Worm (Caenorhabditis elegans) whole organism, L4 larva: ENCODE results near the gene F15E6.10.

Experiments
- F37D6.2 ChIP-seq: sonication (generic microtip); optimal IDR thresholded peaks from 2 replicates; lab custom pipeline; 2016; ENCODE audit warnings: mild to moderate bottlenecking, missing genetic modification characterization, missing compliant biosample characterization
- F44E2.7 ChIP-seq: fragments of 200-800 bp; sonication (Bioruptor generic); IDR thresholded peaks from 2 replicates; pipeline ENCODE4 v2.1.2; 2022; ENCODE audit warnings: missing genetic modification characterization, missing compliant biosample characterization
- T26A8.4 ChIP-seq: fragments of 200-800 bp; sonication (Bioruptor generic); IDR thresholded peaks from 2 replicates; pipeline ENCODE4 v1.3.6; 2022; ENCODE audit warnings: missing genetic modification characterization, missing compliant biosample characterization
- Y105C5A.15 ChIP-seq: fragments of 200-800 bp; sonication (Bioruptor generic); IDR thresholded peaks from 2 replicates; pipeline ENCODE4 v1.3.6; 2022; ENCODE audit warnings: missing genetic modification characterization, missing compliant biosample characterization
- Y48G9A.11 ChIP-seq: fragments of 200-800 bp; sonication (Bioruptor generic); IDR thresholded peaks from 2 replicates; pipeline ENCODE4 v1.3.6; 2022; ENCODE audit warnings: missing genetic modification reagents, missing genetic modification characterization, missing compliant biosample characterization
- ZK337.2 ChIP-seq: fragments of 200-800 bp; sonication (Bioruptor generic); IDR thresholded peaks from 2 replicates; pipeline ENCODE4 v1.3.6; 2022; ENCODE audit warnings: missing genetic modification reagents, missing genetic modification characterization, missing compliant biosample characterization
- aha-1 ChIP-seq: fragments of 150-350 bp; peaks from one replicate; lab custom pipeline; 2014; ENCODE audit warnings: missing biosample characterization, missing genetic modification characterization
- ceh-28 ChIP-seq: fragments of 150-350 bp; optimal IDR thresholded peaks from 2 replicates; lab custom pipeline; 2014; ENCODE audit warnings: missing biosample characterization, missing genetic modification reagents, missing genetic modification characterization
- ceh-32 ChIP-seq: sonication (generic microtip); optimal IDR thresholded peaks from 2 replicates; lab custom pipeline; 2016; ENCODE audit warnings: mild to moderate bottlenecking, missing genetic modification characterization, missing compliant biosample characterization; ENCODE audit not compliant: poor library complexity
- ceh-62 ChIP-seq: sonication (generic microtip); optimal IDR thresholded peaks from 2 replicates; lab custom pipeline; 2017; ENCODE audit warnings: missing biosample characterization, missing genetic modification characterization
- ceh-82 ChIP-seq: sonication (generic microtip); optimal IDR thresholded peaks from 2 replicates; lab custom pipeline; 2017; ENCODE audit warnings: missing biosample characterization, missing genetic modification characterization
- cey-2 ChIP-seq: sonication (generic microtip); optimal IDR thresholded peaks from 3 replicates; lab custom pipeline; 2017; ENCODE audit warnings: missing genetic modification characterization, mild to moderate bottlenecking, missing compliant biosample characterization, antibody characterized with exemption, borderline replicate concordance; ENCODE audit not compliant: insufficient read depth
- ctbp-1 ChIP-seq: fragments of 200-800 bp; sonication (Bioruptor generic); IDR thresholded peaks from 2 replicates; pipeline ENCODE4 v1.3.6; 2022; ENCODE audit warnings: missing genetic modification reagents, missing genetic modification characterization, missing compliant biosample characterization
- dpl-1 ChIP-seq: fragments of 150-350 bp; optimal IDR thresholded peaks from 2 replicates; lab custom pipeline; 2014; ENCODE audit warnings: missing biosample characterization, missing genetic modification reagents, missing genetic modification characterization
- duxl-1 ChIP-seq: sonication (generic microtip); optimal IDR thresholded peaks from 2 replicates; lab custom pipeline; 2016; ENCODE audit warnings: mild to moderate bottlenecking, missing genetic modification characterization, moderate library complexity, missing compliant biosample characterization; ENCODE audit not compliant: poor library complexity
- egl-43 ChIP-seq: fragments of 200-800 bp; sonication (Bioruptor generic); IDR thresholded peaks from 2 replicates; pipeline ENCODE4 v1.3.6; 2022; ENCODE audit warnings: missing genetic modification reagents, missing genetic modification characterization, missing compliant biosample characterization
- fos-1 ChIP-seq: fragments of 150-350 bp; optimal IDR thresholded peaks from 2 replicates; lab custom pipeline; 2014; ENCODE audit warnings: missing biosample characterization, missing genetic modification characterization
- hif-1 ChIP-seq, 2 experiments: sonication (generic microtip); optimal IDR thresholded peaks; 2 replicates each; lab custom pipeline; 2016 to 2017; ENCODE audit warnings: missing compliant biosample characterization in 2 of 2, missing genetic modification characterization in 2 of 2, missing genetic modification reagents in 2 of 2, missing genotype in 2 of 2, mild to moderate bottlenecking in 1 of 2
- hmg-1.1 ChIP-seq: fragments of 200-800 bp; sonication (Bioruptor generic); IDR thresholded peaks from 2 replicates; pipeline ENCODE4 v1.3.6; 2022; ENCODE audit warnings: missing genetic modification reagents, missing genetic modification characterization, missing compliant biosample characterization
- jun-1 ChIP-seq: fragments of 150-350 bp; optimal IDR thresholded peaks from 2 replicates; lab custom pipeline; 2014; ENCODE audit warnings: missing biosample characterization, missing genetic modification reagents, missing genetic modification characterization
- lim-7 ChIP-seq: fragments of 200-800 bp; sonication (Bioruptor generic); IDR thresholded peaks from 2 replicates; pipeline ENCODE4 v1.3.6; 2022; ENCODE audit warnings: missing genetic modification characterization, missing compliant biosample characterization
- lin-1 ChIP-seq: fragments of 200-800 bp; sonication (Bioruptor generic); IDR thresholded peaks from 2 replicates; pipeline ENCODE4 v1.3.6; 2022; ENCODE audit warnings: missing genetic modification reagents, missing genetic modification characterization, missing compliant biosample characterization
- lir-3 ChIP-seq: sonication (generic microtip); optimal IDR thresholded peaks from 2 replicates; lab custom pipeline; 2016; ENCODE audit warnings: mild to moderate bottlenecking, missing genetic modification characterization, missing compliant biosample characterization
- mep-1 ChIP-seq: fragments of 150-350 bp; sonication (generic microtip); optimal IDR thresholded peaks from 3 replicates; lab custom pipeline; 2014; ENCODE audit warnings: missing biosample characterization, missing genetic modification characterization
- mxl-2 ChIP-seq: fragments of 200-800 bp; sonication (Bioruptor generic); conservative IDR thresholded peaks from 2 replicates; pipeline ENCODE4 v1.3.6; 2022; ENCODE audit warnings: missing genetic modification reagents, missing genetic modification characterization, missing compliant biosample characterization
- mxl-3 ChIP-seq: fragments of 200-800 bp; sonication (Bioruptor generic); optimal IDR thresholded peaks from 2 replicates; lab custom pipeline; 2018; ENCODE audit warnings: mild to moderate bottlenecking, missing genetic modification characterization, missing compliant biosample characterization
- nhr-111 ChIP-seq: fragments of 200-800 bp; sonication (Bioruptor generic); optimal IDR thresholded peaks from 2 replicates; lab custom pipeline; 2018; ENCODE audit warnings: mild to moderate bottlenecking, missing genetic modification characterization, missing compliant biosample characterization
- nhr-28 ChIP-seq: fragments of 150-350 bp; optimal IDR thresholded peaks from 2 replicates; lab custom pipeline; 2014; ENCODE audit warnings: missing biosample characterization, missing genetic modification characterization
- pqm-1 ChIP-seq: sonication (generic microtip); optimal IDR thresholded peaks from 2 replicates; lab custom pipeline; 2017; ENCODE audit warnings: missing biosample characterization, missing genetic modification characterization
- saeg-2 ChIP-seq: fragments of 200-800 bp; sonication (Bioruptor generic); IDR thresholded peaks from 2 replicates; pipeline ENCODE4 v1.3.6; 2022; ENCODE audit warnings: missing genetic modification reagents, missing genetic modification characterization, missing compliant biosample characterization
- set-16 ChIP-seq: fragments of 200-800 bp; sonication (Bioruptor generic); IDR thresholded peaks from 2 replicates; pipeline ENCODE4 v1.3.6; 2022; ENCODE audit warnings: missing genetic modification reagents, missing genetic modification characterization, missing compliant biosample characterization
- skn-1 ChIP-seq: fragments of 150-350 bp; optimal IDR thresholded peaks from 2 replicates; lab custom pipeline; 2014; ENCODE audit warnings: missing biosample characterization, missing genetic modification characterization
- snpc-1.2 ChIP-seq: fragments of 200-800 bp; sonication (Bioruptor generic); IDR thresholded peaks from 2 replicates; pipeline ENCODE4 v1.3.6; 2022; ENCODE audit warnings: missing genetic modification reagents, missing genetic modification characterization, missing compliant biosample characterization
- spr-3 ChIP-seq: fragments of 200-800 bp; sonication (Bioruptor generic); optimal IDR thresholded peaks from 2 replicates; lab custom pipeline; 2018; ENCODE audit warnings: mild to moderate bottlenecking, missing genetic modification characterization, missing compliant biosample characterization
- unc-62 ChIP-seq, 3 experiments: fragments of 150-350 bp in 1 of 3; sonication (generic microtip); optimal IDR thresholded peaks in 2 of 3; peaks in 1 of 3; 1 replicate in 1 of 3; 2 replicates in 2 of 3; lab custom pipeline; 2014 to 2017; ENCODE audit warnings: missing biosample characterization in 3 of 3, missing genetic modification characterization in 3 of 3, missing genetic modification reagents in 3 of 3, missing genotype in 1 of 3
- zag-1 ChIP-seq: fragments of 150-350 bp; optimal IDR thresholded peaks from 2 replicates; lab custom pipeline; 2014; ENCODE audit warnings: missing biosample characterization, missing genetic modification characterization
- zfp-3 ChIP-seq: fragments of 200-800 bp; sonication (Bioruptor generic); conservative IDR thresholded peaks from 2 replicates; pipeline ENCODE4 v1.3.6; 2022; ENCODE audit warnings: missing genetic modification reagents, missing genetic modification characterization, missing compliant biosample characterization

The F15E6.10 gene

ce11 chrIV:4267320-4267719 lies 25.3 kb upstream of the F15E6.10 start, which contains the start of gene F36A4.4:
Gene F36A4.4, plus strand, starts transcription at chrIV:4267620.
- TF ChIP-seq mxl-2 (GFP tag; lab: Robert Waterston, UW) = no peak
- TF ChIP-seq ceh-28 (tag; lab: Kevin White, UChicago) = no peak
- TF ChIP-seq hmg-1.1 (GFP tag; lab: Robert Waterston, UW) = no peak
- TF ChIP-seq set-16 (GFP tag; lab: Robert Waterston, UW) = no peak
- TF ChIP-seq lin-1 (GFP tag; lab: Robert Waterston, UW) = no peak
- TF ChIP-seq ctbp-1 = no peak
- no peak for TF ChIP-seq cey-2 (tag; lab: Kevin White, UChicago)
- TF ChIP-seq T26A8.4 (GFP tag; lab: Robert Waterston, UW) = no peak
- no peak for TF ChIP-seq F37D6.2
- no peak for TF ChIP-seq spr-3 (GFP tag; lab: Kevin White, UChicago)
- no peak for TF ChIP-seq nhr-28 (tag; lab: Kevin White, UChicago)
- TF ChIP-seq zag-1 (tag; lab: Kevin White, UChicago) = no peak
- TF ChIP-seq snpc-1.2 = no peak
- TF ChIP-seq fos-1 (tag; lab: Kevin White, UChicago) = no peak
- no peak for TF ChIP-seq duxl-1 (tag; lab: Kevin White, UChicago)
- no peak for TF ChIP-seq mxl-3
- no peak for TF ChIP-seq zfp-3 (GFP tag; lab: Robert Waterston, UW)
- no peak for TF ChIP-seq ZK337.2 (GFP tag; lab: Robert Waterston, UW)

- no peak for TF ChIP-seq mep-1 (tag; lab: Kevin White, UChicago)
- TF ChIP-seq lim-7 = no peak
- TF ChIP-seq ceh-82 = no peak
- no peak for TF ChIP-seq hif-1 (tag; optimal IDR thresholded peaks at IDR 0.05; lab: Kevin White, UChicago)
- TF ChIP-seq unc-62 (GFP tag; optimal IDR thresholded peaks at IDR 0.05 in 1 of 2; lab: Kevin White, UChicago) = peak in 1 of 2 experiments; percentile 73
- no peak for TF ChIP-seq unc-62 (tag; optimal IDR thresholded peaks at IDR 0.05; lab: Kevin White, UChicago)
- no peak for TF ChIP-seq egl-43 (GFP tag; lab: Robert Waterston, UW)
- no peak for TF ChIP-seq pqm-1 (tag; lab: Kevin White, UChicago)
- no peak for TF ChIP-seq dpl-1
Measured at ce11 chrIV:4269308-4269707, 23.4 kb upstream of the F15E6.10 start, which contains the start of gene F36A4.3. Gene F36A4.3, plus strand, starts transcription at chrIV:4269608.

ce11 chrIV:4270925-4271324 lies 21.7 kb upstream of the F15E6.10 start, which contains the start of gene F36A4.2:
Gene F36A4.2, plus strand, starts transcription at chrIV:4271225.
- no peak for TF ChIP-seq Y48G9A.11 (GFP tag; lab: Robert Waterston, UW)
- TF ChIP-seq skn-1 (tag; lab: Kevin White, UChicago) = no peak
- no peak for TF ChIP-seq nhr-28 (tag; lab: Kevin White, UChicago)
- no peak for TF ChIP-seq ceh-28 (tag; lab: Kevin White, UChicago)
- no peak for TF ChIP-seq nhr-111
- no peak for TF ChIP-seq hmg-1.1 (GFP tag; lab: Robert Waterston, UW)
- no peak for TF ChIP-seq ZK337.2 (GFP tag; lab: Robert Waterston, UW)
- no peak for TF ChIP-seq lir-3 (tag; lab: Kevin White, UChicago)
- TF ChIP-seq Y105C5A.15 = no peak
- TF ChIP-seq aha-1 = no peak
- no peak for TF ChIP-seq jun-1 (tag; lab: Kevin White, UChicago)
- TF ChIP-seq F44E2.7 (GFP tag; lab: Robert Waterston, UW) = no peak
- no peak for TF ChIP-seq ceh-32 (tag; lab: Kevin White, UChicago)
- no peak for TF ChIP-seq ceh-62 (tag; lab: Kevin White, UChicago)
- TF ChIP-seq saeg-2 (GFP tag; lab: Robert Waterston, UW) = no peak
